Worm (Caenorhabditis elegans): ENCODE results near the gene srv-1.

Gene srv-1

DNA sequence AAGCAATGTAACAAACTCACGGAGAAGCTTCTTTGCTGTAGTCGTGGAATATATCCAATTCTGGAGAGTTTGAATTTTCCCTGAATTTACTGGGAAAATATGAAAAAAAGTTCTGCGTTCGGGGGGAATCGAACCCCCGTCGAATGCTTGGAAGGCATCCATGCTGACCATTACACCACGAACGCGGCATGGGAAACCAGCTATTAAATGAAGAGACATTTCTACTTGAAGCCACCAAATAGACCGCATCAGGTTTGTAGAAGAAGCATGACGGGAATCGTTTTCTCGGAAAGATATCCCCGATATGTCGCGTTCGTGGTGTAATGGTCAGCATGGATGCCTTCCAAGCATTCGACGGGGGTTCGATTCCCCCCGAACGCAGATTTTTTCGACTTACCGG is 38.3 kb downstream of the srv-1 start (continued):
- TF ChIP-seq zim-3 (tag; optimal IDR thresholded peaks at IDR 0.05), result peak; percentile 10
- peak; percentile 16 for TF ChIP-seq snpc-4 (GFP tag; optimal IDR thresholded peaks at IDR 0.05)
- peak in 3 of 4 experiments; percentile 15 to 45 (median 31) for TF ChIP-seq snpc-4 (tag; optimal IDR thresholded peaks at IDR 0.05)
- no peak for TF ChIP-seq snpc-1.1 (tag; optimal IDR thresholded peaks at IDR 0.05; ENCODE audit: insufficient read depth)
- no peak for TF ChIP-seq pha-4 (tag; optimal IDR thresholded peaks at IDR 0.05)
- no peak for TF ChIP-seq him-1 (tag; optimal IDR thresholded peaks at IDR 0.05)
- no peak for TF ChIP-seq B0035.1 (tag; optimal IDR thresholded peaks at IDR 0.05)
- TF ChIP-seq lin-26 (GFP tag; IDR thresholded peaks at IDR 0.05), result peak; percentile 81
- no peak for TF ChIP-seq nhr-80 (tag; optimal IDR thresholded peaks at IDR 0.05)
- no peak for TF ChIP-seq F33H1.4 (GFP tag; IDR thresholded peaks at IDR 0.05)
- no peak for TF ChIP-seq hsf-1 (GFP tag; IDR thresholded peaks at IDR 0.05)
- no peak for TF ChIP-seq F57A8.1 (GFP tag; optimal IDR thresholded peaks at IDR 0.05)
- no peak for TF ChIP-seq lag-1 (GFP tag; IDR thresholded peaks at IDR 0.05)
- no peak for TF ChIP-seq nhr-179 (tag; optimal IDR thresholded peaks at IDR 0.05)
- no peak for TF ChIP-seq B0019.2 (GFP tag; conservative IDR thresholded peaks at IDR 0.05)
- no peak for TF ChIP-seq dpff-1 (tag; optimal IDR thresholded peaks at IDR 0.05)
- TF ChIP-seq ZK185.1 (tag; optimal IDR thresholded peaks at IDR 0.05; ENCODE audit: poor library complexity, severe bottlenecking), result peak; percentile 52
- TF ChIP-seq lin-40 (tag; optimal IDR thresholded peaks at IDR 0.05), result peak; percentile 54
- no peak for TF ChIP-seq somi-1 (GFP tag; optimal IDR thresholded peaks at IDR 0.05)
- no peak for TF ChIP-seq ama-1 (optimal IDR thresholded peaks at IDR 0.05)
- peak in 1 of 2 experiments; percentile 48 for TF ChIP-seq ama-1 (GFP tag; optimal IDR thresholded peaks at IDR 0.05)
- TF ChIP-seq cebp-1 (GFP tag; IDR thresholded peaks at IDR 0.05), result no peak
- peak; percentile 50 for TF ChIP-seq cebp-1 (tag; optimal IDR thresholded peaks at IDR 0.05)
- TF ChIP-seq pbrm-1 (GFP tag; IDR thresholded peaks at IDR 0.05), result 0 out of 2 replicates have a peak, but pooled peaks have one; percentile 50
- TF ChIP-seq repo-1 (tag; optimal IDR thresholded peaks at IDR 0.05), result no peak
- no peak for TF ChIP-seq akir-1 (GFP tag; optimal IDR thresholded peaks at IDR 0.05)
- TF ChIP-seq attf-5 (GFP tag; optimal IDR thresholded peaks at IDR 0.05), result no peak
- peak; percentile 59 for TF ChIP-seq hmg-1.2 (GFP tag; IDR thresholded peaks at IDR 0.05)
- TF ChIP-seq nfyb-1 (GFP tag; IDR thresholded peaks at IDR 0.05), result peak; percentile 67; the same call in 1 of the 2 replicates
- no peak for TF ChIP-seq F37B4.10 (GFP tag; IDR thresholded peaks at IDR 0.05)
- peak; percentile 13 for TF ChIP-seq K12H6.12 (tag; optimal IDR thresholded peaks at IDR 0.05)
- TF ChIP-seq fkh-3 (tag; optimal IDR thresholded peaks at IDR 0.05), result no peak
- peak; percentile 65 for TF ChIP-seq F23B12.7 (tag; optimal IDR thresholded peaks at IDR 0.05; ENCODE audit: insufficient read depth)
- TF ChIP-seq Y95B8A.8 (GFP tag; IDR thresholded peaks at IDR 0.05), result no peak
- TF ChIP-seq unc-130 (GFP tag; optimal IDR thresholded peaks at IDR 0.05), result no peak
- TF ChIP-seq ccch-3 (GFP tag; optimal IDR thresholded peaks at IDR 0.05), result no peak
- peak; percentile 44 for TF ChIP-seq ztf-18 (tag; optimal IDR thresholded peaks at IDR 0.05)
- peak; percentile 75 for TF ChIP-seq die-1 (tag; optimal IDR thresholded peaks at IDR 0.05)
- no peak for TF ChIP-seq F10E7.11 (tag; optimal IDR thresholded peaks at IDR 0.05)
- TF ChIP-seq chd-7 (tag; optimal IDR thresholded peaks at IDR 0.05), result no peak
- peak; percentile 5 for TF ChIP-seq madf-10 (tag; optimal IDR thresholded peaks at IDR 0.05)
- TF ChIP-seq gei-17 (GFP tag; optimal IDR thresholded peaks at IDR 0.05), result no peak
- TF ChIP-seq snpc-3.4 (tag; optimal IDR thresholded peaks at IDR 0.05), result peak; percentile 8
- TF ChIP-seq ekl-4 (GFP tag; IDR thresholded peaks at IDR 0.05), result no peak
- no peak for TF ChIP-seq aptf-3 (GFP tag; IDR thresholded peaks at IDR 0.05)
- TF ChIP-seq attf-3 (GFP tag; conservative IDR thresholded peaks at IDR 0.05), result no peak
- peak; percentile 74 for TF ChIP-seq B0261.1 (tag; optimal IDR thresholded peaks at IDR 0.05)
- peak; percentile 20 for TF ChIP-seq lsl-1 (GFP tag; optimal IDR thresholded peaks at IDR 0.05)
- TF ChIP-seq T07F8.4 (tag; optimal IDR thresholded peaks at IDR 0.05), result peak; percentile 21
- peak; percentile 53; the same call in 1 of the 2 replicates for TF ChIP-seq let-526 (GFP tag; IDR thresholded peaks at IDR 0.05)

All from whole organism, young adult.